Fruit fly (Drosophila melanogaster) whole organism, embryonic: ENCODE results near the gene AstA.

Experiments
- ATbp ChIP-seq: fragments of 200-800 bp; sonication (Bioruptor generic); optimal IDR thresholded peaks from 2 replicates; lab custom pipeline; 2017; ENCODE audit warnings: missing biosample characterization, mild to moderate bottlenecking, missing genetic modification characterization, missing genetic modification reagents
- CG10462 ChIP-seq: fragments of 200-800 bp; sonication (Bioruptor generic); optimal IDR thresholded peaks from 2 replicates; lab custom pipeline; 2016; ENCODE audit warnings: missing biosample characterization, missing genetic modification characterization
- CG1603 ChIP-seq: fragments of 200-800 bp; sonication (Bioruptor generic); optimal IDR thresholded peaks from 2 replicates; lab custom pipeline; 2019; ENCODE audit warnings: missing biosample characterization, mild to moderate bottlenecking, missing genetic modification characterization, moderate library complexity
- CG2678 ChIP-seq: fragments of 200-800 bp; sonication (Bioruptor generic); optimal IDR thresholded peaks from 3 replicates; lab custom pipeline; 2019; ENCODE audit warnings: missing biosample characterization, mild to moderate bottlenecking, missing genetic modification characterization, moderate library complexity
- CG33557 ChIP-seq: fragments of 200-800 bp; sonication (Bioruptor generic); optimal IDR thresholded peaks from 2 replicates; lab custom pipeline; 2019; ENCODE audit warnings: missing biosample characterization, mild to moderate bottlenecking, missing genetic modification characterization, moderate library complexity
- CG3838 ChIP-seq: fragments of 200-800 bp; sonication (Bioruptor generic); optimal IDR thresholded peaks from 3 replicates; lab custom pipeline; 2016; ENCODE audit warnings: missing biosample characterization, missing genetic modification characterization
- CG4707 ChIP-seq: fragments of 200-800 bp; sonication (Bioruptor generic); optimal IDR thresholded peaks from 2 replicates; lab custom pipeline; 2018; ENCODE audit warnings: missing biosample characterization, mild to moderate bottlenecking, missing genetic modification characterization, moderate library complexity
- CG5245 ChIP-seq: fragments of 200-800 bp; sonication (Bioruptor generic); optimal IDR thresholded peaks from 3 replicates; lab custom pipeline; 2016; ENCODE audit warnings: missing biosample characterization, missing genetic modification characterization
- CG6272 ChIP-seq: fragments of 200-800 bp; sonication (Bioruptor generic); IDR thresholded peaks from 2 replicates; pipeline ENCODE4 v1.3.6; 2022; ENCODE audit warnings: missing biosample characterization, missing genetic modification characterization
- CG7372 ChIP-seq: fragments of 200-800 bp; sonication (Bioruptor generic); IDR thresholded peaks from 2 replicates; pipeline ENCODE4 v1.3.6; 2022; ENCODE audit warnings: missing biosample characterization, missing genetic modification characterization
- CG7745 ChIP-seq: fragments of 200-800 bp; sonication (Bioruptor generic); optimal IDR thresholded peaks from 2 replicates; lab custom pipeline; 2018; ENCODE audit warnings: missing biosample characterization, mild to moderate bottlenecking, missing genetic modification characterization, moderate library complexity
- CG7987 ChIP-seq: fragments of 200-800 bp; sonication (Bioruptor generic); optimal IDR thresholded peaks from 2 replicates; lab custom pipeline; 2018; ENCODE audit warnings: missing biosample characterization, mild to moderate bottlenecking, missing genetic modification characterization, moderate library complexity
- CrebB ChIP-seq: fragments of 200-800 bp; sonication (Bioruptor generic); optimal IDR thresholded peaks from 3 replicates; lab custom pipeline; 2018; ENCODE audit warnings: missing biosample characterization, mild to moderate bottlenecking, missing genetic modification characterization
- Doc3 ChIP-seq: fragments of 200-800 bp; sonication (Bioruptor generic); IDR thresholded peaks from 3 replicates; pipeline ENCODE4 v1.3.6; 2022; ENCODE audit warnings: missing biosample characterization, missing genetic modification characterization; ENCODE audit not compliant: partially characterized antibody
- Hr51 ChIP-seq, 2 experiments: fragments of 200-800 bp; sonication (Bioruptor generic); optimal IDR thresholded peaks; 2 replicates in 1 of 2; 3 replicates in 1 of 2; lab custom pipeline; 2016 to 2018; ENCODE audit warnings: missing biosample characterization in 2 of 2, missing genetic modification characterization in 2 of 2, mild to moderate bottlenecking in 1 of 2, moderate library complexity in 1 of 2
- Jarid2 ChIP-seq: fragments of 200-800 bp; sonication (Bioruptor generic); optimal IDR thresholded peaks from 3 replicates; lab custom pipeline; 2017; ENCODE audit warnings: mild to moderate bottlenecking, missing biosample characterization, missing genetic modification reagents, missing genetic modification characterization
- Lim3 ChIP-seq: fragments of 200-800 bp; sonication (Bioruptor generic); IDR thresholded peaks from 2 replicates; pipeline ENCODE4 v1.3.6; 2022; ENCODE audit warnings: missing biosample characterization, missing genetic modification characterization
- MTF-1 ChIP-seq: fragments of 200-800 bp; sonication (Bioruptor generic); optimal IDR thresholded peaks from 2 replicates; lab custom pipeline; 2018; ENCODE audit warnings: missing biosample characterization, mild to moderate bottlenecking, missing genetic modification characterization, borderline replicate concordance
- NC2α ChIP-seq: fragments of 200-800 bp; sonication (Bioruptor generic); optimal IDR thresholded peaks from 2 replicates; lab custom pipeline; 2016; ENCODE audit warnings: missing biosample characterization, missing genetic modification characterization
- NC2β ChIP-seq: fragments of 200-800 bp; sonication (Bioruptor generic); optimal IDR thresholded peaks from 2 replicates; lab custom pipeline; 2016; ENCODE audit warnings: missing biosample characterization, missing genetic modification characterization
- Nf-YC ChIP-seq: fragments of 200-800 bp; optimal IDR thresholded peaks from 3 replicates; lab custom pipeline; 2019; ENCODE audit warnings: missing biosample characterization, mild to moderate bottlenecking, missing genetic modification characterization, moderate library complexity
- Six4 ChIP-seq: fragments of 200-800 bp; sonication (Bioruptor generic); optimal IDR thresholded peaks from 2 replicates; lab custom pipeline; 2016; ENCODE audit warnings: missing biosample characterization, missing genetic modification characterization
- YL-1 ChIP-seq: fragments of 200-800 bp; sonication (Bioruptor generic); optimal IDR thresholded peaks from 3 replicates; lab custom pipeline; 2017; ENCODE audit warnings: missing biosample characterization, mild to moderate bottlenecking, missing genetic modification characterization
- az2 ChIP-seq: fragments of 200-800 bp; sonication (Bioruptor generic); optimal IDR thresholded peaks from 3 replicates; lab custom pipeline; 2016; ENCODE audit warnings: missing biosample characterization, missing genetic modification characterization
- bcd ChIP-seq: fragments of 200-800 bp; sonication (Bioruptor generic); optimal IDR thresholded peaks from 2 replicates; lab custom pipeline; 2017; ENCODE audit warnings: missing biosample characterization, mild to moderate bottlenecking, missing genetic modification characterization
- cad ChIP-seq: fragments of >200 bp; optimal IDR thresholded peaks from 2 replicates; lab custom pipeline; 2017; ENCODE audit warnings: missing biosample characterization, missing genetic modification characterization
- chinmo ChIP-seq: fragments of 200-800 bp; sonication (Bioruptor generic); IDR thresholded peaks from 4 replicates; pipeline ENCODE4 v1.3.6; 2022; ENCODE audit warnings: missing biosample characterization, missing genetic modification characterization; ENCODE audit not compliant: partially characterized antibody
- crc ChIP-seq: fragments of 200-800 bp; sonication (Bioruptor generic); optimal IDR thresholded peaks from 2 replicates; lab custom pipeline; 2016; ENCODE audit warnings: missing biosample characterization, missing genetic modification characterization
- dan ChIP-seq: fragments of 200-800 bp; sonication (Bioruptor generic); IDR thresholded peaks from 2 replicates; pipeline ENCODE4 v1.3.6; 2022; ENCODE audit warnings: missing biosample characterization, missing genetic modification characterization
- dimm ChIP-seq: fragments of 200-800 bp; sonication (Bioruptor generic); IDR thresholded peaks from 2 replicates; pipeline ENCODE4 v1.3.6; 2022; ENCODE audit warnings: missing biosample characterization, missing genetic modification characterization
- disco-r ChIP-seq: fragments of 200-800 bp; sonication (Bioruptor generic); optimal IDR thresholded peaks from 2 replicates; lab custom pipeline; 2016; ENCODE audit warnings: missing biosample characterization, missing genetic modification characterization
- dpn ChIP-seq, 2 experiments: fragments of 200-800 bp; sonication (Bioruptor generic); optimal IDR thresholded peaks; 3 replicates each; lab custom pipeline; 2016; ENCODE audit warnings: missing biosample characterization in 2 of 2, missing genetic modification characterization in 2 of 2
- fu2 ChIP-seq: fragments of 200-800 bp; sonication (Bioruptor generic); optimal IDR thresholded peaks from 2 replicates; lab custom pipeline; 2016; ENCODE audit warnings: missing biosample characterization, missing genetic modification characterization
- gcm2 ChIP-seq: fragments of 200-800 bp; sonication (Bioruptor generic); optimal IDR thresholded peaks from 2 replicates; lab custom pipeline; 2016; ENCODE audit warnings: missing biosample characterization, missing genetic modification characterization
- h ChIP-seq: fragments of >200 bp; optimal IDR thresholded peaks from 2 replicates; lab custom pipeline; 2017
- knrl ChIP-seq: fragments of 200-800 bp; sonication (Bioruptor generic); IDR thresholded peaks from 3 replicates; pipeline ENCODE4 v1.3.6; 2022; ENCODE audit warnings: missing biosample characterization, missing genetic modification characterization; ENCODE audit not compliant: partially characterized antibody
- lab ChIP-seq: fragments of 200-800 bp; sonication (Bioruptor generic); optimal IDR thresholded peaks from 3 replicates; lab custom pipeline; 2017; ENCODE audit warnings: missing biosample characterization, missing genetic modification characterization, mild to moderate bottlenecking, moderate library complexity, missing genetic modification reagents
- nau ChIP-seq: fragments of 200-800 bp; sonication (Bioruptor generic); optimal IDR thresholded peaks from 3 replicates; lab custom pipeline; 2017; ENCODE audit warnings: missing biosample characterization, mild to moderate bottlenecking, missing genetic modification characterization, missing genetic modification reagents
- pan ChIP-seq, 4 experiments: fragments of >200 bp in 3 of 4; fragments of 200-800 bp in 1 of 4; sonication (Bioruptor generic) in 1 of 4; optimal IDR thresholded peaks in 3 of 4; IDR thresholded peaks in 1 of 4; 2 replicates each; pipeline versions ENCODE4 v1.3.6 to Lab custom; 2017 to 2022; ENCODE audit warnings: missing biosample characterization in 2 of 4, missing genetic modification characterization in 2 of 4, mixed read lengths in 1 of 4
- pfk ChIP-seq: fragments of 200-800 bp; sonication (Bioruptor generic); optimal IDR thresholded peaks from 2 replicates; lab custom pipeline; 2018; ENCODE audit warnings: missing biosample characterization, mild to moderate bottlenecking, missing genetic modification characterization, moderate library complexity
- salm ChIP-seq: fragments of 200-800 bp; sonication (Bioruptor generic); optimal IDR thresholded peaks from 2 replicates; lab custom pipeline; 2018; ENCODE audit warnings: missing biosample characterization, mild to moderate bottlenecking, missing genetic modification characterization
- sens-2 ChIP-seq: fragments of 200-800 bp; sonication (Bioruptor generic); IDR thresholded peaks from 2 replicates; pipeline ENCODE4 v1.3.6; 2022; ENCODE audit warnings: missing biosample characterization, missing genetic modification characterization
- shn ChIP-seq: fragments of 200-800 bp; sonication (Bioruptor generic); optimal IDR thresholded peaks from 3 replicates; lab custom pipeline; 2016; ENCODE audit warnings: missing biosample characterization, missing genetic modification characterization
- sim ChIP-seq: fragments of 200-800 bp; sonication (Bioruptor generic); IDR thresholded peaks from 2 replicates; pipeline ENCODE4 v1.3.6; 2022; ENCODE audit warnings: missing biosample characterization, missing genetic modification characterization
- sr ChIP-seq: fragments of 200-800 bp; sonication (Bioruptor generic); IDR thresholded peaks from 3 replicates; pipeline ENCODE4 v1.3.6; 2022; ENCODE audit warnings: missing biosample characterization, missing genetic modification characterization
- trh ChIP-seq: fragments of 200-800 bp; sonication (Bioruptor generic); optimal IDR thresholded peaks from 2 replicates; lab custom pipeline; 2016; ENCODE audit warnings: missing biosample characterization, missing genetic modification characterization
- ttk ChIP-seq: fragments of 200-800 bp; sonication (Bioruptor generic); IDR thresholded peaks from 2 replicates; pipeline ENCODE4 v2.1.2; 2022; ENCODE audit warnings: missing biosample characterization, missing genetic modification characterization
- vfl ChIP-seq: fragments of 200-800 bp; sonication (Bioruptor generic); optimal IDR thresholded peaks from 2 replicates; lab custom pipeline; 2016; ENCODE audit warnings: missing biosample characterization, missing genetic modification characterization
- zen ChIP-seq: fragments of 200-800 bp; sonication (Bioruptor generic); optimal IDR thresholded peaks from 3 replicates; lab custom pipeline; 2018; ENCODE audit warnings: missing biosample characterization, mild to moderate bottlenecking, missing genetic modification characterization, moderate library complexity
- zf30C ChIP-seq: fragments of 200-800 bp; sonication (Bioruptor generic); optimal IDR thresholded peaks from 3 replicates; lab custom pipeline; 2018; ENCODE audit warnings: missing biosample characterization, mild to moderate bottlenecking, missing genetic modification characterization

AstA gene

dm6 chr3R:24787042-24787565 lies 22.2 kb upstream of the AstA start, which contains the start of gene CG5805 (continued):
- TF ChIP-seq Lim3 (GFP tag; lab: Robert Waterston, UW) (no peak), CG6272 (peak; percentile 63), pfk (GFP tag; lab: Kevin White, UChicago) (peak; percentile 50), ATbp (GFP tag; lab: Kevin White, UChicago) (peak; percentile 70), sens-2 (GFP tag; lab: Robert Waterston, UW) (peak; percentile 70), shn (peak; percentile 56), dan (no peak), nau (GFP tag; lab: Kevin White, UChicago) (no peak), CG7745 (tag; lab: Kevin White, UChicago) (no peak), ttk (peak; percentile 81), sim (GFP tag; lab: Robert Waterston, UW) (peak; percentile 48; the same call in 1 of the 2 replicates), zf30C (no peak), cad (GFP tag; lab: Kevin White, UChicago) (no peak), NC2β (GFP tag; lab: Kevin White, UChicago) (peak; percentile 81), Six4 (GFP tag; lab: Kevin White, UChicago) (peak; percentile 59), disco-r (GFP tag; lab: Kevin White, UChicago) (peak; percentile 69), CG7987 (GFP tag; lab: Kevin White, UChicago) (peak; percentile 94), NC2α (GFP tag; lab: Kevin White, UChicago) (peak; percentile 46), gcm2 (GFP tag; lab: Kevin White, UChicago) (peak; percentile 61), CG3838 (GFP tag; lab: Kevin White, UChicago) (no peak), chinmo (no peak), vfl (no peak), pan (optimal IDR thresholded peaks at IDR 0.05; lab: Kevin White, UChicago) (no peak), pan (GFP tag; optimal IDR thresholded peaks at IDR 0.05 in 1 of 2, IDR thresholded peaks at IDR 0.05 in 1 of 2) (peak in 1 of 2 experiments; percentile 86), dimm (GFP tag; lab: Robert Waterston, UW) (peak; percentile 59), dpn (GFP tag; optimal IDR thresholded peaks at IDR 0.05; lab: Kevin White, UChicago) (peak; percentile 65 to 87), h (lab: Kevin White, UChicago) (no peak), Nf-YC (tag; lab: Kevin White, UChicago) (no peak), fu2 (peak; percentile 66), salm (tag; lab: Kevin White, UChicago) (peak; percentile 40), CG10462 (GFP tag; lab: Kevin White, UChicago) (peak; percentile 23), sr (peak; percentile 81), CG33557 (peak; percentile 78), zen (tag; lab: Kevin White, UChicago) (peak; percentile 79), Jarid2 (GFP tag; lab: Kevin White, UChicago) (peak; percentile 74), CG7372 (GFP tag; lab: Robert Waterston, UW) (peak; percentile 61; the same call in 1 of the 2 replicates), Hr51 (GFP tag; optimal IDR thresholded peaks at IDR 0.05; lab: Kevin White, UChicago) (peak; percentile 75 to 83), lab (peak; percentile 95), az2 (peak; percentile 69), crc (peak; percentile 67), trh (GFP tag; lab: Kevin White, UChicago) (peak; percentile 83), CG4707 (GFP tag; lab: Kevin White, UChicago) (peak; percentile 70), CG1603 (peak; percentile 91), CrebB (peak; percentile 77), Doc3 (GFP tag; lab: Robert Waterston, UW) (no peak), CG5245 (GFP tag; lab: Kevin White, UChicago) (peak; percentile 60), CG2678 (tag; lab: Kevin White, UChicago) (peak; percentile 70), knrl (GFP tag; lab: Robert Waterston, UW) (no peak; the same call in 2 of the 3 replicates), bcd (GFP tag; lab: Kevin White, UChicago) (peak; percentile 95), YL-1 (peak; percentile 88), MTF-1 (GFP tag; lab: Kevin White, UChicago) (peak; percentile 90)
